Worm (Caenorhabditis elegans) whole organism, L1 larva: ENCODE measurements around the gene C05C9.2.

Source experiments
- C16A3.4 ChIP-seq: fragments of 150-350 bp; optimal IDR thresholded peaks from 2 replicates; lab custom pipeline; 2014; ENCODE audit warnings: missing biosample characterization, missing genetic modification characterization
- C34B4.2 ChIP-seq: sonication (generic microtip); optimal IDR thresholded peaks from 2 replicates; lab custom pipeline; 2017; ENCODE audit warnings: mild to moderate bottlenecking, missing genetic modification characterization, missing compliant biosample characterization
- aha-1 ChIP-seq: fragments of 150-350 bp; optimal IDR thresholded peaks from 2 replicates; lab custom pipeline; 2014; ENCODE audit warnings: missing biosample characterization, missing genetic modification characterization
- ama-1 ChIP-seq: fragments of 150-350 bp; optimal IDR thresholded peaks from 2 replicates; lab custom pipeline; 2014
- blmp-1 ChIP-seq: fragments of 150-350 bp; optimal IDR thresholded peaks from 2 replicates; lab custom pipeline; 2014; ENCODE audit warnings: missing biosample characterization, missing genetic modification characterization
- ces-1 ChIP-seq: fragments of 150-350 bp; optimal IDR thresholded peaks from 2 replicates; lab custom pipeline; 2014; ENCODE audit warnings: missing biosample characterization, missing genetic modification reagents, missing genetic modification characterization
- dpl-1 ChIP-seq, 3 experiments: fragments of 150-350 bp in 2 of 3; sonication (generic microtip) in 1 of 3; optimal IDR thresholded peaks; 2 replicates each; lab custom pipeline; 2014 to 2017; ENCODE audit warnings: missing biosample characterization in 3 of 3, missing genetic modification characterization in 3 of 3, missing genetic modification reagents in 3 of 3
- efl-1 ChIP-seq, 4 experiments: fragments of 150-350 bp; optimal IDR thresholded peaks in 3 of 4; peaks in 1 of 4; 1 replicate in 1 of 4; 2 replicates in 3 of 4; lab custom pipeline; 2014; ENCODE audit warnings: missing biosample characterization in 2 of 4, missing genetic modification characterization in 2 of 4, missing genetic modification reagents in 2 of 4
- egl-13 ChIP-seq: sonication (generic microtip); optimal IDR thresholded peaks from 2 replicates; lab custom pipeline; 2016; ENCODE audit warnings: missing genotype, missing genetic modification reagents, missing genetic modification characterization, missing compliant biosample characterization
- fkh-10 ChIP-seq: sonication (generic microtip); optimal IDR thresholded peaks from 2 replicates; lab custom pipeline; 2017; ENCODE audit warnings: missing biosample characterization, missing genetic modification reagents, missing genetic modification characterization
- fkh-8 ChIP-seq: sonication (generic microtip); optimal IDR thresholded peaks from 2 replicates; lab custom pipeline; 2016; ENCODE audit warnings: mild to moderate bottlenecking, missing genetic modification characterization, missing compliant biosample characterization
- fos-1 ChIP-seq: fragments of 150-350 bp; optimal IDR thresholded peaks from 2 replicates; lab custom pipeline; 2014; ENCODE audit warnings: missing biosample characterization, missing genetic modification characterization
- hlh-17 ChIP-seq: fragments of 200-800 bp; sonication (Bioruptor generic); optimal IDR thresholded peaks from 2 replicates; lab custom pipeline; 2018; ENCODE audit warnings: missing genetic modification characterization, mild to moderate bottlenecking, missing compliant biosample characterization, moderate library complexity, borderline replicate concordance
- hlh-4 ChIP-seq: sonication (generic microtip); optimal IDR thresholded peaks from 2 replicates; lab custom pipeline; 2016; ENCODE audit warnings: mild to moderate bottlenecking, missing genetic modification characterization, missing compliant biosample characterization
- hpl-2 ChIP-seq: fragments of 150-350 bp; optimal IDR thresholded peaks from 2 replicates; lab custom pipeline; 2014; ENCODE audit warnings: missing biosample characterization, missing genetic modification reagents, missing genetic modification characterization
- isw-1 ChIP-seq: fragments of 200-800 bp; sonication (Bioruptor generic); IDR thresholded peaks from 2 replicates; pipeline ENCODE4 v1.3.6; 2022; ENCODE audit warnings: missing genetic modification characterization, missing compliant biosample characterization
- lin-39 ChIP-seq: fragments of 150-350 bp; optimal IDR thresholded peaks from 2 replicates; lab custom pipeline; 2014; ENCODE audit warnings: missing biosample characterization, missing genetic modification reagents, missing genetic modification characterization
- lsy-2 ChIP-seq, 2 experiments: fragments of 150-350 bp; optimal IDR thresholded peaks; 2 replicates each; lab custom pipeline; 2014; ENCODE audit warnings: missing biosample characterization in 2 of 2, missing genetic modification characterization in 2 of 2
- nhr-237 ChIP-seq: fragments of 150-350 bp; optimal IDR thresholded peaks from 2 replicates; lab custom pipeline; 2014; ENCODE audit warnings: missing biosample characterization, missing genetic modification characterization
- nhr-28 ChIP-seq: fragments of 150-350 bp; optimal IDR thresholded peaks from 2 replicates; lab custom pipeline; 2014; ENCODE audit warnings: missing biosample characterization, missing genetic modification characterization
- nhr-76 ChIP-seq: sonication (generic microtip); optimal IDR thresholded peaks from 2 replicates; lab custom pipeline; 2017; ENCODE audit warnings: missing biosample characterization, missing genetic modification characterization
- nhr-77 ChIP-seq: fragments of 150-350 bp; optimal IDR thresholded peaks from 2 replicates; lab custom pipeline; 2014; ENCODE audit warnings: missing biosample characterization, missing genetic modification characterization
- nhr-84 ChIP-seq: sonication (generic microtip); optimal IDR thresholded peaks from 2 replicates; lab custom pipeline; 2017; ENCODE audit warnings: missing biosample characterization, missing genetic modification characterization
- nhr-90 ChIP-seq: sonication (generic microtip); optimal IDR thresholded peaks from 2 replicates; lab custom pipeline; 2016; ENCODE audit warnings: mild to moderate bottlenecking, missing genetic modification characterization, missing compliant biosample characterization; ENCODE audit not compliant: poor library complexity
- pax-3 ChIP-seq: fragments of 200-800 bp; sonication (Bioruptor generic); optimal IDR thresholded peaks from 2 replicates; lab custom pipeline; 2018; ENCODE audit warnings: mild to moderate bottlenecking, missing genetic modification characterization, moderate library complexity, missing compliant biosample characterization
- sox-4 ChIP-seq: sonication (generic microtip); optimal IDR thresholded peaks from 2 replicates; lab custom pipeline; 2016; ENCODE audit warnings: missing genetic modification characterization, missing compliant biosample characterization
- sptf-1 ChIP-seq: fragments of 150-350 bp; optimal IDR thresholded peaks from 2 replicates; lab custom pipeline; 2014; ENCODE audit warnings: missing biosample characterization, missing genetic modification characterization
- tlp-1 ChIP-seq: fragments of 150-350 bp; optimal IDR thresholded peaks from 2 replicates; lab custom pipeline; 2014; ENCODE audit warnings: missing biosample characterization, missing genetic modification characterization
- unc-62 ChIP-seq: fragments of 150-350 bp; optimal IDR thresholded peaks from 2 replicates; lab custom pipeline; 2014; ENCODE audit warnings: missing biosample characterization, missing genetic modification reagents, missing genetic modification characterization
- unc-86 ChIP-seq: sonication (generic microtip); optimal IDR thresholded peaks from 2 replicates; lab custom pipeline; 2016; ENCODE audit warnings: missing genetic modification characterization, missing compliant biosample characterization
- vab-15 ChIP-seq: sonication (generic microtip); optimal IDR thresholded peaks from 2 replicates; lab custom pipeline; 2017; ENCODE audit warnings: missing genotype, mild to moderate bottlenecking, missing genetic modification characterization, missing compliant biosample characterization
- xbp-1 ChIP-seq: sonication (generic microtip); optimal IDR thresholded peaks from 2 replicates; lab custom pipeline; 2016; ENCODE audit warnings: missing genetic modification characterization, missing compliant biosample characterization
- zag-1 ChIP-seq: fragments of 150-350 bp; optimal IDR thresholded peaks from 2 replicates; lab custom pipeline; 2014; ENCODE audit warnings: missing biosample characterization, missing genetic modification characterization
- zip-4 ChIP-seq: fragments of 200-800 bp; sonication (Bioruptor generic); optimal IDR thresholded peaks from 2 replicates; lab custom pipeline; 2018; ENCODE audit warnings: mild to moderate bottlenecking, missing genetic modification characterization, moderate library complexity, missing compliant biosample characterization
- ztf-11 ChIP-seq, 2 experiments: sonication (generic microtip); optimal IDR thresholded peaks; 2 replicates each; lab custom pipeline; 2016 to 2017; ENCODE audit warnings: missing genetic modification characterization in 2 of 2, missing biosample characterization in 1 of 2, missing compliant biosample characterization in 1 of 2

The C05C9.2 gene

ce11 chrX:11152720-11153119, at the start of gene C05C9.2, which contains the start of gene C05C9.3:
C05C9.2 (plus strand) TSS chrX:11153065.
C05C9.3 (minus strand) TSS chrX:11152820.
- no peak for TF ChIP-seq ces-1 (GFP tag; lab: Kevin White, UChicago)
- TF ChIP-seq pax-3 (tag; lab: Kevin White, UChicago), result no peak
- TF ChIP-seq nhr-237 (tag; lab: Kevin White, UChicago), result no peak
- TF ChIP-seq fkh-10 (GFP tag; lab: Kevin White, UChicago), result no peak
- TF ChIP-seq zag-1 (tag; lab: Kevin White, UChicago), result no peak
- TF ChIP-seq C34B4.2 (tag; lab: Kevin White, UChicago), result no peak
- no peak for TF ChIP-seq ztf-11 (tag; optimal IDR thresholded peaks at IDR 0.05; lab: Kevin White, UChicago)
- no peak for TF ChIP-seq hlh-4 (tag; lab: Kevin White, UChicago)
- no peak for TF ChIP-seq zip-4 (GFP tag; lab: Kevin White, UChicago)
- no peak for TF ChIP-seq egl-13
- TF ChIP-seq hpl-2, result no peak

- no peak for TF ChIP-seq tlp-1 (tag; lab: Kevin White, UChicago)
- no peak for TF ChIP-seq fkh-8 (tag; lab: Kevin White, UChicago)
- no peak for TF ChIP-seq sptf-1 (tag; lab: Kevin White, UChicago)
- TF ChIP-seq dpl-1 (GFP tag; optimal IDR thresholded peaks at IDR 0.05; lab: Kevin White, UChicago), result no peak
- TF ChIP-seq xbp-1 (tag; lab: Kevin White, UChicago), result no peak
- no peak for TF ChIP-seq unc-86 (tag; lab: Kevin White, UChicago)
- TF ChIP-seq isw-1, result no peak
- TF ChIP-seq sox-4 (tag; lab: Kevin White, UChicago), result no peak
- TF ChIP-seq nhr-237 (tag; lab: Kevin White, UChicago), result no peak
- TF ChIP-seq C34B4.2 (tag; lab: Kevin White, UChicago), result no peak
- TF ChIP-seq fos-1 (tag; lab: Kevin White, UChicago), result no peak
- no peak for TF ChIP-seq aha-1 (tag; lab: Kevin White, UChicago)
- TF ChIP-seq hlh-17 (GFP tag; lab: Kevin White, UChicago), result no peak
- no peak for TF ChIP-seq nhr-90 (tag; lab: Kevin White, UChicago)
- no peak for TF ChIP-seq nhr-28
- TF ChIP-seq nhr-76 (tag; lab: Kevin White, UChicago), result no peak
Measured at ce11 chrX:11103173-11103572, 49.7 kb upstream of the C05C9.2 start.

DNA sequence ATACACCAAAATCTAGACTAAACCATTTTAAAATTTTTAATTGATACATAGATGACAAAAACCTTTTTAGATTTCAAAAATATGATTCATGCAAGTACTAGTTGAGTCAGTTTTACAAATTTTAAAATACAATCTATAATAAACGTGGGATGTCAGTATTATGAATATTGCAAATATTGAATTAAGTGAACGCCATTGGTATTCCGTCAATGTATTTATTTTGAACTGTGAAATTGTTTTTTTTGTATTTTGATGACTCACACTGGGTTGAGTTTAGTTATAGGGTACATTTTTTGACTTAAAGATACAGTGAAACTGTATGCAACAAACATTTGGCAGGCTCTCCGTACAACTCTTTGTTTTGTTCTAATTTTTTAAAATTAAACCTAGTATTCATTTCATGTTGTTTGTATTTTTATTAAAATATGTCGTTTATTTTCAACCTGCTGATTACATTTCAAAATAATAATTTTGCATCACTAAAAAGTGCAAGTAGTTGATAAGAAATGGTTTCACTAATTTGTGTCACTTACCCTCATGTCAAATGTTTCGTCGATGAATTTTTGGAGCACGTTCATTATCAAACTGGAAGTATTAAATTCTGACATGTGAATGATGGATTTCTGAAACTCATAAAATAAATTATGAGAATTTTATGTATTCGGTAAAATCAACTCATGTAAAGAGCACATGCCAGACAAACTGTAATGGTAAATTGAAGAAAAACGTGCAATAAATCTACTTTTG, 47.8 kb upstream of the C05C9.2 start, which contains the start of gene W02H3.1:
Gene W02H3.1, minus strand, starts transcription at position 578 of the 747 bp plus-strand sequence.
- TF ChIP-seq vab-15 (tag; lab: Kevin White, UChicago) (no peak), nhr-77 (tag; lab: Kevin White, UChicago) (no peak), nhr-28 (no peak), ama-1 (lab: Kevin White, UChicago) (no peak), C16A3.4 (tag; lab: Kevin White, UChicago) (no peak), unc-62 (GFP tag; lab: Kevin White, UChicago) (no peak), efl-1 (optimal IDR thresholded peaks at IDR 0.05; lab: Kevin White, UChicago) (no peak), efl-1 (GFP tag; optimal IDR thresholded peaks at IDR 0.05 in 1 of 2; lab: Kevin White, UChicago) (peak in 1 of 2 experiments; percentile 89)
- TF ChIP-seq, all 84 proteins: peak for 1

- TF ChIP-seq zag-1 (tag; lab: Kevin White, UChicago) (no peak), nhr-84 (no peak), lsy-2 (tag; optimal IDR thresholded peaks at IDR 0.05; lab: Kevin White, UChicago) (no peak)
- TF ChIP-seq, all 84 proteins: peak for 0
Measured at ce11 chrX:11107076-11107475, 45.8 kb upstream of the C05C9.2 start, which contains the start of gene clc-17. clc-17 (plus strand) TSS chrX:11107376.

ce11 chrX:11109200-11109599, 43.7 kb upstream of the C05C9.2 start, which contains the start of gene grd-1:
grd-1 (plus strand) TSS chrX:11109440.
- TF ChIP-seq lin-39 (no peak), blmp-1 (tag; lab: Kevin White, UChicago) (peak; percentile 89)
